Fruit fly (Drosophila melanogaster) whole organism, pupa: ENCODE measurements around the gene CG15035.

Source experiments
- CG12605 ChIP-seq: fragments of 200-800 bp; sonication (Bioruptor generic); IDR thresholded peaks from 2 replicates; pipeline ENCODE4 v1.3.6; 2022; ENCODE audit warnings: missing biosample characterization, missing genetic modification characterization
- Pif1A ChIP-seq: fragments of 200-800 bp; sonication (Bioruptor generic); optimal IDR thresholded peaks from 3 replicates; lab custom pipeline; 2016; ENCODE audit warnings: missing biosample characterization, missing genetic modification characterization
- gl ChIP-seq: fragments of 200-800 bp; sonication (Bioruptor generic); optimal IDR thresholded peaks from 2 replicates; lab custom pipeline; 2018; ENCODE audit warnings: missing biosample characterization, mild to moderate bottlenecking, missing genetic modification characterization

dm6 chrX:7403074-7403473 lies at the start of gene CG15035:
- no peak for TF ChIP-seq gl (tag; lab: Kevin White, UChicago)
- TF ChIP-seq CG12605 (GFP tag; lab: Robert Waterston, UW), result no peak
- no peak for TF ChIP-seq Pif1A (GFP tag; lab: Kevin White, UChicago)
